Worm (Caenorhabditis elegans) whole organism, midembryonic: Measurements from ENCODE around the gene acr-23.

Experiments used
- flt-1 ChIP-seq: fragments of 200-800 bp; sonication (Bioruptor generic); IDR thresholded peaks from 2 replicates; pipeline ENCODE4 v1.3.6; 2022; ENCODE audit warnings: missing genetic modification characterization, missing compliant biosample characterization
- ref-1 ChIP-seq: fragments of 200-800 bp; sonication (Bioruptor generic); conservative IDR thresholded peaks from 2 replicates; pipeline ENCODE4 v1.3.6; 2022; ENCODE audit warnings: missing genetic modification reagents, missing genetic modification characterization, missing compliant biosample characterization
- ztf-29 ChIP-seq: fragments of 200-800 bp; sonication (Bioruptor generic); IDR thresholded peaks from 2 replicates; pipeline ENCODE4 v1.3.6; 2022; ENCODE audit warnings: missing genetic modification reagents, missing genetic modification characterization, missing compliant biosample characterization

- TF ChIP-seq ztf-29 (GFP tag; lab: Robert Waterston, UW), result no peak
- TF ChIP-seq flt-1 (GFP tag; lab: Robert Waterston, UW), result no peak
- no peak for TF ChIP-seq ref-1 (GFP tag; lab: Robert Waterston, UW)
Observed at ce11 chrV:3666887-3667286, 7.5 kb upstream of the acr-23 start, which contains the start of gene str-113.
